Worm (Caenorhabditis elegans) whole organism, midembryonic: ENCODE results near the gene F07C4.6.

Experiments used
- ztf-23 ChIP-seq: fragments of 200-800 bp; sonication (Bioruptor generic); IDR thresholded peaks from 2 replicates; pipeline ENCODE4 v1.3.6; 2022; ENCODE audit warnings: missing genetic modification reagents, missing genetic modification characterization, missing compliant biosample characterization
- ztf-29 ChIP-seq: fragments of 200-800 bp; sonication (Bioruptor generic); IDR thresholded peaks from 2 replicates; pipeline ENCODE4 v1.3.6; 2022; ENCODE audit warnings: missing genetic modification reagents, missing genetic modification characterization, missing compliant biosample characterization

- TF ChIP-seq ztf-29 (no peak), ztf-23 (no peak)
Measured at ce11 chrV:7601443-7601842, 25.2 kb upstream of the F07C4.6 start, which contains the start of gene scl-26.
